Fruit fly (Drosophila melanogaster) whole organism: ENCODE data around the gene jar.

Experiments
- CG8478 ChIP-seq: fragments of >200 bp; optimal IDR thresholded peaks from 2 replicates; lab custom pipeline; 2018; ENCODE audit warnings: inconsistent platforms
- Dll ChIP-seq: fragments of >200 bp; optimal IDR thresholded peaks from 2 replicates; lab custom pipeline; 2017
- EcR ChIP-seq, 2 experiments: fragments of >200 bp; optimal IDR thresholded peaks; 2 replicates each; lab custom pipeline; 2017; ENCODE audit warnings: missing biosample characterization in 2 of 2, missing genetic modification characterization in 2 of 2, missing genetic modification reagents in 2 of 2
- pan ChIP-seq: fragments of >200 bp; optimal IDR thresholded peaks from 2 replicates; lab custom pipeline; 2017
- psq ChIP-seq: fragments of >200 bp; optimal IDR thresholded peaks from 2 replicates; lab custom pipeline; 2017
- usp ChIP-seq: fragments of >200 bp; optimal IDR thresholded peaks from 2 replicates; lab custom pipeline; 2017; ENCODE audit warnings: missing biosample characterization, missing genetic modification characterization, mixed read lengths

- no peak for TF ChIP-seq psq (lab: Kevin White, UChicago)
- no peak for TF ChIP-seq CG8478
- no peak for TF ChIP-seq Dll (lab: Kevin White, UChicago)
- TF ChIP-seq pan: no peak
- TF ChIP-seq EcR (GFP tag; optimal IDR thresholded peaks at IDR 0.05; lab: Kevin White, UChicago): no peak
- TF ChIP-seq usp (GFP tag; lab: Kevin White, UChicago): no peak
These were observed 8.3 kb upstream of the jar start, which contains the start of gene shps for dm6 chr3R:24279291-24279690.
